Fruit fly (Drosophila melanogaster) whole organism, embryonic: ENCODE results near the gene CG8891.

Source experiments
- BtbVII ChIP-seq: fragments of 200-800 bp; sonication (Bioruptor generic); optimal IDR thresholded peaks from 3 replicates; lab custom pipeline; 2017; ENCODE audit warnings: missing biosample characterization, mild to moderate bottlenecking, missing genetic modification characterization
- CG11695 ChIP-seq: fragments of 200-800 bp; sonication (Bioruptor generic); IDR thresholded peaks from 3 replicates; pipeline ENCODE4 v1.3.6; 2022; ENCODE audit warnings: missing biosample characterization, missing genetic modification characterization
- CG12071 ChIP-seq: fragments of 200-800 bp; sonication (Bioruptor generic); optimal IDR thresholded peaks from 3 replicates; lab custom pipeline; 2018; ENCODE audit warnings: missing biosample characterization, mild to moderate bottlenecking, missing genetic modification characterization
- CG12659 ChIP-seq: fragments of 200-800 bp; sonication (Bioruptor generic); optimal IDR thresholded peaks from 3 replicates; lab custom pipeline; 2017; ENCODE audit warnings: mild to moderate bottlenecking, missing biosample characterization, missing genetic modification reagents, missing genetic modification characterization
- CG13424 ChIP-seq: fragments of 200-800 bp; sonication (Bioruptor generic); optimal IDR thresholded peaks from 2 replicates; lab custom pipeline; 2019; ENCODE audit warnings: missing biosample characterization, mild to moderate bottlenecking, missing genetic modification characterization, moderate library complexity
- CG14710 ChIP-seq: fragments of 200-800 bp; sonication (Bioruptor generic); optimal IDR thresholded peaks from 3 replicates; lab custom pipeline; 2019; ENCODE audit warnings: missing biosample characterization, mild to moderate bottlenecking, missing genetic modification characterization, moderate library complexity
- CG15269 ChIP-seq: fragments of 200-800 bp; sonication (Bioruptor generic); optimal IDR thresholded peaks from 2 replicates; lab custom pipeline; 2018; ENCODE audit warnings: missing biosample characterization, mild to moderate bottlenecking, missing genetic modification characterization, moderate library complexity
- CG15601 ChIP-seq: fragments of 200-800 bp; sonication (Bioruptor generic); optimal IDR thresholded peaks from 3 replicates; lab custom pipeline; 2019; ENCODE audit warnings: missing biosample characterization, mild to moderate bottlenecking, missing genetic modification characterization, moderate library complexity
- CG1603 ChIP-seq: fragments of 200-800 bp; sonication (Bioruptor generic); optimal IDR thresholded peaks from 2 replicates; lab custom pipeline; 2019; ENCODE audit warnings: missing biosample characterization, mild to moderate bottlenecking, missing genetic modification characterization, moderate library complexity
- CG17359 ChIP-seq: fragments of 200-800 bp; sonication (Bioruptor generic); optimal IDR thresholded peaks from 3 replicates; lab custom pipeline; 2018; ENCODE audit warnings: missing biosample characterization, mild to moderate bottlenecking, missing genetic modification characterization, moderate library complexity
- CG18476 ChIP-seq: fragments of 200-800 bp; sonication (Bioruptor generic); optimal IDR thresholded peaks from 2 replicates; lab custom pipeline; 2016; ENCODE audit warnings: missing biosample characterization, mild to moderate bottlenecking, missing genetic modification characterization
- CG2120 ChIP-seq: fragments of 200-800 bp; sonication (Bioruptor generic); optimal IDR thresholded peaks from 3 replicates; lab custom pipeline; 2016; ENCODE audit warnings: missing biosample characterization, missing genetic modification characterization
- CG2678 ChIP-seq: fragments of 200-800 bp; sonication (Bioruptor generic); optimal IDR thresholded peaks from 3 replicates; lab custom pipeline; 2019; ENCODE audit warnings: missing biosample characterization, mild to moderate bottlenecking, missing genetic modification characterization, moderate library complexity
- CG3281 ChIP-seq: fragments of 200-800 bp; sonication (Bioruptor generic); optimal IDR thresholded peaks from 3 replicates; lab custom pipeline; 2017; ENCODE audit warnings: missing biosample characterization, mild to moderate bottlenecking, missing genetic modification characterization
- CG43689 ChIP-seq: fragments of 200-800 bp; sonication (Bioruptor generic); IDR thresholded peaks from 2 replicates; pipeline ENCODE4 v1.3.6; 2022; ENCODE audit warnings: missing biosample characterization, missing genetic modification characterization
- CG4707 ChIP-seq: fragments of 200-800 bp; sonication (Bioruptor generic); optimal IDR thresholded peaks from 2 replicates; lab custom pipeline; 2018; ENCODE audit warnings: missing biosample characterization, mild to moderate bottlenecking, missing genetic modification characterization, moderate library complexity
- CG4820 ChIP-seq: fragments of 200-800 bp; sonication (Bioruptor generic); optimal IDR thresholded peaks from 3 replicates; lab custom pipeline; 2016; ENCODE audit warnings: missing biosample characterization, missing genetic modification characterization
- CG7357 ChIP-seq: fragments of 200-800 bp; sonication (Bioruptor generic); IDR thresholded peaks from 3 replicates; pipeline ENCODE4 v1.3.6; 2022; ENCODE audit warnings: missing biosample characterization, missing genetic modification characterization
- CG8359 ChIP-seq: fragments of 200-800 bp; sonication (Bioruptor generic); optimal IDR thresholded peaks from 2 replicates; lab custom pipeline; 2017; ENCODE audit warnings: missing biosample characterization, mild to moderate bottlenecking, missing genetic modification characterization, borderline replicate concordance
- CrebB ChIP-seq: fragments of 200-800 bp; sonication (Bioruptor generic); optimal IDR thresholded peaks from 3 replicates; lab custom pipeline; 2018; ENCODE audit warnings: missing biosample characterization, mild to moderate bottlenecking, missing genetic modification characterization
- D19B ChIP-seq: fragments of 200-800 bp; sonication (Bioruptor generic); optimal IDR thresholded peaks from 2 replicates; lab custom pipeline; 2017; ENCODE audit warnings: missing biosample characterization, mild to moderate bottlenecking, missing genetic modification characterization
- E2f1 ChIP-seq: fragments of 200-800 bp; sonication (Bioruptor generic); IDR thresholded peaks from 2 replicates; pipeline ENCODE4 v1.3.6; 2022; ENCODE audit warnings: missing biosample characterization, missing genetic modification characterization
- Kr ChIP-seq: fragments of 200-800 bp; sonication (Bioruptor generic); optimal IDR thresholded peaks from 2 replicates; lab custom pipeline; 2017; ENCODE audit warnings: missing biosample characterization, mild to moderate bottlenecking, missing genetic modification characterization
- Nf-YC ChIP-seq: fragments of 200-800 bp; optimal IDR thresholded peaks from 3 replicates; lab custom pipeline; 2019; ENCODE audit warnings: missing biosample characterization, mild to moderate bottlenecking, missing genetic modification characterization, moderate library complexity
- Pdp1 ChIP-seq, 2 experiments: fragments of 200-800 bp; sonication (Bioruptor generic); optimal IDR thresholded peaks; 3 replicates each; lab custom pipeline; 2016; ENCODE audit warnings: missing biosample characterization in 2 of 2, missing genetic modification characterization in 2 of 2, mild to moderate bottlenecking in 1 of 2, moderate library complexity in 1 of 2
- Side ChIP-seq: fragments of 200-800 bp; sonication (Bioruptor generic); optimal IDR thresholded peaks from 2 replicates; lab custom pipeline; 2016; ENCODE audit warnings: missing biosample characterization, missing genetic modification characterization
- Six4 ChIP-seq: fragments of 200-800 bp; sonication (Bioruptor generic); optimal IDR thresholded peaks from 2 replicates; lab custom pipeline; 2016; ENCODE audit warnings: missing biosample characterization, missing genetic modification characterization
- Sox102F ChIP-seq: fragments of 200-800 bp; sonication (Bioruptor generic); optimal IDR thresholded peaks from 2 replicates; lab custom pipeline; 2018; ENCODE audit warnings: missing biosample characterization, mild to moderate bottlenecking, missing genetic modification characterization, moderate library complexity
- ase ChIP-seq: fragments of 200-800 bp; sonication (Bioruptor generic); IDR thresholded peaks from 3 replicates; pipeline ENCODE4 v1.3.6; 2022; ENCODE audit warnings: missing biosample characterization, missing genetic modification characterization
- ato ChIP-seq: fragments of 200-800 bp; sonication (Bioruptor generic); IDR thresholded peaks from 2 replicates; pipeline ENCODE4 v1.3.6; 2022; ENCODE audit warnings: missing biosample characterization, missing genetic modification characterization; ENCODE audit not compliant: partially characterized antibody
- ci ChIP-seq: fragments of 200-800 bp; sonication (Bioruptor generic); IDR thresholded peaks from 3 replicates; pipeline ENCODE4 v1.3.6; 2022; ENCODE audit warnings: missing biosample characterization, missing genetic modification characterization
- dimm ChIP-seq: fragments of 200-800 bp; sonication (Bioruptor generic); IDR thresholded peaks from 2 replicates; pipeline ENCODE4 v1.3.6; 2022; ENCODE audit warnings: missing biosample characterization, missing genetic modification characterization
- dmrt99B ChIP-seq: fragments of 200-800 bp; sonication (Bioruptor generic); optimal IDR thresholded peaks from 2 replicates; lab custom pipeline; 2018; ENCODE audit warnings: missing biosample characterization, mild to moderate bottlenecking, missing genetic modification characterization, moderate library complexity
- gem ChIP-seq: fragments of 200-800 bp; sonication (Bioruptor generic); optimal IDR thresholded peaks from 2 replicates; lab custom pipeline; 2019; ENCODE audit warnings: missing biosample characterization, mild to moderate bottlenecking, missing genetic modification characterization, moderate library complexity
- hbn ChIP-seq: fragments of 200-800 bp; sonication (Bioruptor generic); IDR thresholded peaks from 2 replicates; pipeline ENCODE4 v1.3.6; 2022; ENCODE audit warnings: missing biosample characterization, missing genetic modification characterization; ENCODE audit not compliant: partially characterized antibody
- hkb ChIP-seq, 2 experiments: fragments of 200-800 bp in 1 of 2; fragments of >200 bp in 1 of 2; sonication (Bioruptor generic) in 1 of 2; IDR thresholded peaks in 1 of 2; optimal IDR thresholded peaks in 1 of 2; 2 replicates each; pipeline versions ENCODE4 v1.3.6 to Lab custom; 2017 to 2022; ENCODE audit warnings: missing biosample characterization in 1 of 2, missing genetic modification characterization in 1 of 2
- ind ChIP-seq: fragments of 200-800 bp; sonication (Bioruptor generic); optimal IDR thresholded peaks from 3 replicates; lab custom pipeline; 2016; ENCODE audit warnings: missing biosample characterization, missing genetic modification characterization
- lab ChIP-seq: fragments of 200-800 bp; sonication (Bioruptor generic); optimal IDR thresholded peaks from 3 replicates; lab custom pipeline; 2017; ENCODE audit warnings: missing biosample characterization, missing genetic modification characterization, mild to moderate bottlenecking, moderate library complexity, missing genetic modification reagents
- lmd ChIP-seq: fragments of 200-800 bp; sonication (Bioruptor generic); IDR thresholded peaks from 2 replicates; pipeline ENCODE4 v1.3.6; 2022; ENCODE audit warnings: missing biosample characterization, missing genetic modification characterization
- pan ChIP-seq, 4 experiments: fragments of >200 bp in 3 of 4; fragments of 200-800 bp in 1 of 4; sonication (Bioruptor generic) in 1 of 4; optimal IDR thresholded peaks in 3 of 4; IDR thresholded peaks in 1 of 4; 2 replicates each; pipeline versions ENCODE4 v1.3.6 to Lab custom; 2017 to 2022; ENCODE audit warnings: missing biosample characterization in 2 of 4, missing genetic modification characterization in 2 of 4, mixed read lengths in 1 of 4
- row ChIP-seq: fragments of 200-800 bp; sonication (Bioruptor generic); IDR thresholded peaks from 3 replicates; pipeline ENCODE4 v1.3.6; 2022; ENCODE audit warnings: missing biosample characterization, missing genetic modification characterization
- sens ChIP-seq: fragments of 200-800 bp; sonication (Bioruptor generic); peaks from one replicate; lab custom pipeline; 2016; ENCODE audit warnings: missing biosample characterization, missing genetic modification characterization
- stc ChIP-seq: fragments of 200-800 bp; sonication (Bioruptor generic); IDR thresholded peaks from 2 replicates; pipeline ENCODE4 v1.3.6; 2022; ENCODE audit warnings: missing biosample characterization, missing genetic modification characterization
- tio ChIP-seq: fragments of 200-800 bp; sonication (Bioruptor generic); optimal IDR thresholded peaks from 2 replicates; lab custom pipeline; 2017; ENCODE audit warnings: missing biosample characterization, missing genetic modification characterization, inconsistent platforms
- unpg ChIP-seq: fragments of 200-800 bp; sonication (Bioruptor generic); optimal IDR thresholded peaks from 3 replicates; lab custom pipeline; 2018; ENCODE audit warnings: missing biosample characterization, mild to moderate bottlenecking, missing genetic modification characterization, moderate library complexity
- yki ChIP-seq: fragments of >200 bp; optimal IDR thresholded peaks from 3 replicates; lab custom pipeline; 2018
- zfh1 ChIP-seq: fragments of 200-800 bp; sonication (Bioruptor generic); IDR thresholded peaks from 3 replicates; pipeline ENCODE4 v1.3.6; 2022; ENCODE audit warnings: missing biosample characterization, missing genetic modification characterization

Gene CG8891

DNA sequence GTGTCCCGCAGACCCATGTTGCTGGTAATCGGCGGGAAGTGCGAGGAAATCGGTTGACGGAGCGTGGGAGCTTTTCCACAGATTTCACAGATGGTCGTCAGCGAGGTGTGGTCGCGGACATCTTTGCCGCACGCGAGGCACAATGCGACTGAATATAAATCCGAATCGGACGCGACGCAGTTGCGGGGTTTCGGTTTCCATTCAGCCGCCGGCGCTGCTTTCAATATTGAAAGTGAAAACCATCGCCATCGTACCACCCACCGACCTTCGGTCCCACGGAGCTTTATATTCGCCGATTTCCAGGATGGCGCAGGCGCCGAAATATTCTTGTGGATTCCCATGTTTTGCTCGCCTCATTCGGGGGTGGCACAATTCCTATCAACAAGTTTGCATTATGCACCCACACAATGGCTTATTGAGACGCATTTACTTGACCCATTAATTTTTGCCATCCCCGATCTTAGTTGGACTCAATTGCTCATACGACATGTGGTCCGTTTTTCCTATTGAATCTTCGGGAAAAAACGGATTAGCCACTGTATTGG, 42.8 kb downstream of the CG8891 start, which contains the start of gene hoe2 (continued):
- TF ChIP-seq D19B (GFP tag; lab: Kevin White, UChicago) (no peak), Nf-YC (tag; lab: Kevin White, UChicago) (no peak)

dm6 chr2L:4932284-4932683, 46.9 kb downstream of the CG8891 start, which contains the start of gene hoe1:
Gene hoe1 (minus strand): TSS chr2L:4932384.
- no peak for TF ChIP-seq CG15601
- no peak for TF ChIP-seq row
- TF ChIP-seq yki (lab: Kevin White, UChicago), result no peak
- no peak for TF ChIP-seq CG18476 (GFP tag; lab: Kevin White, UChicago)
- TF ChIP-seq CrebB (tag; lab: Kevin White, UChicago), result no peak
- TF ChIP-seq Side, result no peak
- TF ChIP-seq hbn (GFP tag; lab: Robert Waterston, UW), result no peak
- TF ChIP-seq ind, result no peak
- TF ChIP-seq dimm (GFP tag; lab: Robert Waterston, UW), result no peak
- no peak for TF ChIP-seq Kr
- no peak for TF ChIP-seq lmd (GFP tag; lab: Robert Waterston, UW)
- TF ChIP-seq CG12071 (GFP tag; lab: Kevin White, UChicago), result no peak
- TF ChIP-seq CG4707, result no peak
- TF ChIP-seq Six4 (GFP tag; lab: Kevin White, UChicago), result no peak
- TF ChIP-seq CG43689, result no peak
- TF ChIP-seq CG12659, result no peak
- no peak for TF ChIP-seq CG7357 (GFP tag; lab: Robert Waterston, UW)
- no peak for TF ChIP-seq CG8359
- no peak for TF ChIP-seq BtbVII
- no peak for TF ChIP-seq stc

- TF ChIP-seq CG11695 (0 out of 3 replicates have a peak, but pooled peaks have one; percentile 13), CG13424 (tag; lab: Kevin White, UChicago) (peak; percentile 26), CG1603 (no peak), CG3281 (peak; percentile 28), E2f1 (peak; percentile 15; the same call in 1 of the 2 replicates), CG43689 (no peak), dmrt99B (peak; percentile 11), Pdp1 (GFP tag; optimal IDR thresholded peaks at IDR 0.05; lab: Kevin White, UChicago) (peak in 1 of 2 experiments; percentile 73), CG2120 (peak; percentile 17), zfh1 (GFP tag; lab: Robert Waterston, UW) (no peak), ase (no peak), row (peak; percentile 30; the same call in 1 of the 3 replicates), Sox102F (peak; percentile 5), gem (tag; lab: Kevin White, UChicago) (peak; percentile 49), lab (GFP tag; lab: Kevin White, UChicago) (peak; percentile 34), CG2678 (tag; lab: Kevin White, UChicago) (peak; percentile 37), CG15269 (tag; lab: Kevin White, UChicago) (peak; percentile 20), hkb (optimal IDR thresholded peaks at IDR 0.05; lab: Kevin White, UChicago) (no peak), hkb (GFP tag; IDR thresholded peaks at IDR 0.05; lab: Robert Waterston, UW) (0 out of 2 replicates have a peak, but pooled peaks have one; percentile 13), unpg (GFP tag; lab: Kevin White, UChicago) (peak; percentile 41), CG12071 (GFP tag; lab: Kevin White, UChicago) (peak; percentile 1), sens (peak; percentile 83), ato (no peak), CG14710 (no peak), ci (GFP tag; lab: Robert Waterston, UW) (peak; percentile 68; the same call in 2 of the 3 replicates), CG4820 (no peak), tio (GFP tag; lab: Kevin White, UChicago) (no peak), CG17359 (tag; lab: Kevin White, UChicago) (no peak), pan (optimal IDR thresholded peaks at IDR 0.05; lab: Kevin White, UChicago) (no peak), pan (GFP tag; optimal IDR thresholded peaks at IDR 0.05 in 1 of 2, IDR thresholded peaks at IDR 0.05 in 1 of 2) (peak in 1 of 2 experiments; percentile 21)
Measured at dm6 chr2L:4930541-4930940, 48.6 kb downstream of the CG8891 start.
